Worm (Caenorhabditis elegans): ENCODE results near the gene snai-1.

- TF ChIP-seq lsy-2 (tag; optimal IDR thresholded peaks at IDR 0.05) (no peak), elt-1 (tag; optimal IDR thresholded peaks at IDR 0.05) (no peak)
Measured at ce11 chrIV:322497-322896, 9.0 kb upstream of the snai-1 start, which contains the start of gene grl-26.

All from whole organism, L2 larva.